Worm (Caenorhabditis elegans): ENCODE results near the gene glb-24.

DNA sequence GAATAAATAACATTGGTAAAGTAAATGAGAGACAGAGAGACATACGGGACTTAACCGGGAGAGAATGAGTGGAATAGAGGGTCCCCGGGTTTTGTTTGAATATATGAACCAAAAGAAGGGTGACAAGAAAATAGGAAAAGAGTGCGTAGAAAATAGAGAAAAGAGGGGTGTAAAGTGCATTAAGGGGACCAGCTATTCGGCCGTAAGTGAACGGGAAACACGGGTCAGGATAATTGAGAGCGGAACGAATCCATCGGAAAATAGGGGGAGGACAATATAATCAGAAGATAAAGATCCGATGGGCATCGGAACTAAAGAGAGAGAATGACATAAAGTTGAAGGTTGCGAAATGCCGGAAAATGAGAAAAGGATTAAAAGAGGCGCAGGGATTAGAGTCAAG, 11.6 kb upstream of the glb-24 start:
- no peak for TF ChIP-seq ztf-11 (tag; optimal IDR thresholded peaks at IDR 0.05)
- TF ChIP-seq nhr-237 (tag; optimal IDR thresholded peaks at IDR 0.05): no peak
- no peak for TF ChIP-seq zip-4 (GFP tag; optimal IDR thresholded peaks at IDR 0.05)
- no peak for TF ChIP-seq nhr-20 (tag; optimal IDR thresholded peaks at IDR 0.05)
